Fruit fly (Drosophila melanogaster) whole organism, prepupa: ENCODE measurements around the gene CG18585.
"Not testable (repeated sequence)": the region's sequence is repeated elsewhere in the genome, so short reads cannot be mapped to it uniquely, and the experiment has no call there.

Experiments
- CG10631 ChIP-seq: fragments of 200-800 bp; sonication (Bioruptor generic); optimal IDR thresholded peaks from 2 replicates; lab custom pipeline; 2016; ENCODE audit warnings: missing biosample characterization, missing genetic modification characterization
- CG10669 ChIP-seq: fragments of 200-800 bp; sonication (Bioruptor generic); optimal IDR thresholded peaks from 3 replicates; lab custom pipeline; 2018; ENCODE audit warnings: missing biosample characterization, mild to moderate bottlenecking, missing genetic modification characterization, moderate library complexity
- CG11294 ChIP-seq: fragments of 200-800 bp; sonication (Bioruptor generic); IDR thresholded peaks from 2 replicates; pipeline ENCODE4 v1.3.6; 2022; ENCODE audit warnings: missing biosample characterization, missing genetic modification characterization
- CG11762 ChIP-seq: fragments of 200-800 bp; sonication (Bioruptor generic); optimal IDR thresholded peaks from 3 replicates; lab custom pipeline; 2016; ENCODE audit warnings: missing biosample characterization, missing genetic modification characterization; ENCODE audit not compliant: insufficient read depth
- CG15336 ChIP-seq: fragments of 200-800 bp; sonication (Bioruptor generic); IDR thresholded peaks from 2 replicates; pipeline ENCODE4 v1.3.6; 2022; ENCODE audit warnings: missing biosample characterization, missing genetic modification characterization
- CG16779 ChIP-seq: fragments of 200-800 bp; sonication (Bioruptor generic); optimal IDR thresholded peaks from 3 replicates; lab custom pipeline; 2017; ENCODE audit warnings: missing biosample characterization, mild to moderate bottlenecking, missing genetic modification characterization
- CG3032 ChIP-seq: fragments of 200-800 bp; optimal IDR thresholded peaks from 2 replicates; lab custom pipeline; 2019; ENCODE audit warnings: missing biosample characterization, mild to moderate bottlenecking, missing genetic modification characterization, moderate library complexity
- CG32006 ChIP-seq: fragments of 200-800 bp; sonication (Bioruptor generic); optimal IDR thresholded peaks from 3 replicates; lab custom pipeline; 2017; ENCODE audit warnings: missing biosample characterization, mild to moderate bottlenecking, missing genetic modification characterization
- CG34406 ChIP-seq: fragments of 200-800 bp; sonication (Bioruptor generic); optimal IDR thresholded peaks from 3 replicates; lab custom pipeline; 2016; ENCODE audit warnings: missing biosample characterization, missing genetic modification characterization
- CG6163 ChIP-seq: fragments of 200-800 bp; sonication (Bioruptor generic); IDR thresholded peaks from 3 replicates; pipeline ENCODE4 v1.3.6; 2022; ENCODE audit warnings: missing biosample characterization, missing genetic modification characterization
- CG6854 ChIP-seq: fragments of 200-800 bp; sonication (Bioruptor generic); optimal IDR thresholded peaks from 2 replicates; lab custom pipeline; 2017; ENCODE audit warnings: missing biosample characterization, mild to moderate bottlenecking, missing genetic modification characterization
- CG7368 ChIP-seq: fragments of 200-800 bp; sonication (Bioruptor generic); optimal IDR thresholded peaks from 3 replicates; lab custom pipeline; 2016; ENCODE audit warnings: missing biosample characterization, missing genetic modification characterization
- CG8119 ChIP-seq: fragments of 200-800 bp; sonication (Bioruptor generic); IDR thresholded peaks from 3 replicates; pipeline ENCODE4 v1.3.6; 2022; ENCODE audit warnings: missing biosample characterization, missing genetic modification characterization
- CG8632 ChIP-seq: fragments of 200-800 bp; sonication (Bioruptor generic); optimal IDR thresholded peaks from 3 replicates; lab custom pipeline; 2016; ENCODE audit warnings: missing biosample characterization, missing genetic modification characterization
- Eip75B ChIP-seq: fragments of 200-800 bp; sonication (Bioruptor generic); optimal IDR thresholded peaks from 3 replicates; lab custom pipeline; 2016; ENCODE audit warnings: missing biosample characterization, missing genetic modification characterization
- Eip93F ChIP-seq: fragments of 200-800 bp; sonication (Bioruptor generic); optimal IDR thresholded peaks from 2 replicates; lab custom pipeline; 2016; ENCODE audit warnings: missing biosample characterization, mild to moderate bottlenecking, missing genetic modification characterization
- Ets21C ChIP-seq: fragments of 200-800 bp; sonication (Bioruptor generic); optimal IDR thresholded peaks from 3 replicates; lab custom pipeline; 2016; ENCODE audit warnings: missing biosample characterization, missing genetic modification characterization
- Hr38 ChIP-seq: sonication (Bioruptor generic); optimal IDR thresholded peaks from 2 replicates; lab custom pipeline; 2016; ENCODE audit warnings: missing biosample characterization, missing genetic modification characterization
- Hr39 ChIP-seq: fragments of 200-800 bp; sonication (Bioruptor generic); optimal IDR thresholded peaks from 2 replicates; lab custom pipeline; 2016; ENCODE audit warnings: missing biosample characterization, missing genetic modification characterization
- Hr4 ChIP-seq: fragments of 200-800 bp; sonication (Bioruptor generic); optimal IDR thresholded peaks from 3 replicates; lab custom pipeline; 2016; ENCODE audit warnings: missing biosample characterization, missing genetic modification characterization
- Lpt ChIP-seq: fragments of 200-800 bp; sonication (Bioruptor generic); optimal IDR thresholded peaks from 3 replicates; lab custom pipeline; 2016; ENCODE audit warnings: missing biosample characterization, missing genetic modification characterization
- Met ChIP-seq: fragments of 200-800 bp; sonication (Bioruptor generic); optimal IDR thresholded peaks from 3 replicates; lab custom pipeline; 2016; ENCODE audit warnings: missing biosample characterization, missing genetic modification characterization
- OdsH ChIP-seq: fragments of 200-800 bp; sonication (Bioruptor generic); optimal IDR thresholded peaks from 3 replicates; lab custom pipeline; 2016; ENCODE audit warnings: missing biosample characterization, missing genetic modification characterization
- achi ChIP-seq: fragments of 200-800 bp; sonication (Bioruptor generic); optimal IDR thresholded peaks from 3 replicates; lab custom pipeline; 2016; ENCODE audit warnings: missing biosample characterization, missing genetic modification characterization
- cyc ChIP-seq: fragments of 200-800 bp; sonication (Bioruptor generic); optimal IDR thresholded peaks from 3 replicates; lab custom pipeline; 2016; ENCODE audit warnings: missing biosample characterization, missing genetic modification characterization
- dsx ChIP-seq: fragments of 200-800 bp; optimal IDR thresholded peaks from 3 replicates; lab custom pipeline; 2019; ENCODE audit warnings: missing biosample characterization, mild to moderate bottlenecking, missing genetic modification characterization, moderate library complexity; ENCODE audit not compliant: poor library complexity, severe bottlenecking
- eg ChIP-seq: fragments of 200-800 bp; sonication (Bioruptor generic); IDR thresholded peaks from 3 replicates; pipeline ENCODE4 v1.3.6; 2022; ENCODE audit warnings: missing biosample characterization, missing genetic modification characterization
- esn ChIP-seq: fragments of 200-800 bp; sonication (Bioruptor generic); optimal IDR thresholded peaks from 2 replicates; lab custom pipeline; 2016; ENCODE audit warnings: missing biosample characterization, mild to moderate bottlenecking, missing genetic modification characterization, moderate library complexity
- fd85E ChIP-seq: fragments of 200-800 bp; sonication (Bioruptor generic); optimal IDR thresholded peaks from 3 replicates; lab custom pipeline; 2016; ENCODE audit warnings: missing biosample characterization, missing genetic modification characterization
- fkh ChIP-seq: fragments of 200-800 bp; sonication (Bioruptor generic); optimal IDR thresholded peaks from 3 replicates; lab custom pipeline; 2017; ENCODE audit warnings: missing biosample characterization, mild to moderate bottlenecking, missing genetic modification characterization, moderate library complexity
- lz ChIP-seq: fragments of 200-800 bp; sonication (Bioruptor generic); optimal IDR thresholded peaks from 3 replicates; lab custom pipeline; 2016; ENCODE audit warnings: missing biosample characterization, missing genetic modification characterization
- net ChIP-seq: fragments of 200-800 bp; sonication (Bioruptor generic); optimal IDR thresholded peaks from 3 replicates; lab custom pipeline; 2016; ENCODE audit warnings: missing biosample characterization, missing genetic modification characterization
- pdm3 ChIP-seq: fragments of 200-800 bp; sonication (Bioruptor generic); optimal IDR thresholded peaks from 3 replicates; lab custom pipeline; 2016; ENCODE audit warnings: missing biosample characterization, missing genetic modification characterization
- salr ChIP-seq, 2 experiments: fragments of 200-800 bp; sonication (Bioruptor generic); optimal IDR thresholded peaks; 3 replicates each; lab custom pipeline; 2016 to 2018; ENCODE audit warnings: missing biosample characterization in 2 of 2, missing genetic modification characterization in 2 of 2, mild to moderate bottlenecking in 1 of 2
- ss ChIP-seq, 2 experiments: fragments of 200-800 bp; sonication (Bioruptor generic); optimal IDR thresholded peaks; 2 replicates in 1 of 2; 3 replicates in 1 of 2; lab custom pipeline; 2017 to 2018; ENCODE audit warnings: mild to moderate bottlenecking in 2 of 2, missing biosample characterization in 2 of 2, missing genetic modification characterization in 2 of 2, moderate library complexity in 1 of 2
- svp ChIP-seq: fragments of 200-800 bp; sonication (Bioruptor generic); peaks from one replicate; lab custom pipeline; 2016; ENCODE audit warnings: missing biosample characterization, missing genetic modification characterization
- vri ChIP-seq: fragments of 200-800 bp; sonication (Bioruptor generic); optimal IDR thresholded peaks from 3 replicates; lab custom pipeline; 2016; ENCODE audit warnings: missing biosample characterization, mild to moderate bottlenecking, missing genetic modification characterization

CG18585 gene

DNA sequence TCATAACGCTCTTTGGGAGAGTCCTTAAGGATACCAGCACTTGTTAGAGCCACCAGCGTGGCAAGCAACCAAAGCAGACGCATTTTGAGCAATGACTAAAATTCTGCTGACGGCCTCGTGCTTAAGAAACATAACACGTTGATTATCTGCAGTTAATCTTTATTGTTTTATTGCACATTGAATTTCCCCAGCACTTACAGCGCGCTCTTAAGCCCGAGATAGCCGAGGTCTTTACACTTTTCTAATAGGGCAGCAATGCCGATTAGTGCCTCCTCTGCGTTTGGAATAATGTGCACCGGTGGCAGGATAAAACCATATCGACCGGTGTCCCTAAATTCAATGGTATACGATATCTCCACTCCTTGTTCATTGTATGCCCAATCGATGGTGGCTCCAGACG, at the start of gene CG18585:
CG18585 (minus strand) TSS at position 101 of the 400 bp plus-strand sequence.
- TF ChIP-seq Hr4 (GFP tag; lab: Kevin White, UChicago) (no peak), Ets21C (GFP tag; lab: Kevin White, UChicago) (no peak), cyc (GFP tag; lab: Kevin White, UChicago) (no peak), CG10631 (no peak), CG6163 (GFP tag; lab: Robert Waterston, UW) (no peak), fd85E (GFP tag; lab: Kevin White, UChicago) (no peak), net (no peak), Eip75B (GFP tag; lab: Kevin White, UChicago) (no peak), Hr38 (GFP tag; lab: Kevin White, UChicago) (no peak), CG6854 (GFP tag; lab: Kevin White, UChicago) (no peak), lz (GFP tag; lab: Kevin White, UChicago) (no peak), pdm3 (GFP tag; lab: Kevin White, UChicago) (no peak)

- not testable (repeated sequence) for TF ChIP-seq fd85E (GFP tag; lab: Kevin White, UChicago); CG8632 (GFP tag; lab: Kevin White, UChicago); CG11294 (GFP tag; lab: Robert Waterston, UW)
Measured at dm6 chr2L:7738709-7739108, 47.8 kb upstream of the CG18585 start, which contains the start of gene CG31904. Gene CG31904 (minus strand): TSS chr2L:7738809.

DNA sequence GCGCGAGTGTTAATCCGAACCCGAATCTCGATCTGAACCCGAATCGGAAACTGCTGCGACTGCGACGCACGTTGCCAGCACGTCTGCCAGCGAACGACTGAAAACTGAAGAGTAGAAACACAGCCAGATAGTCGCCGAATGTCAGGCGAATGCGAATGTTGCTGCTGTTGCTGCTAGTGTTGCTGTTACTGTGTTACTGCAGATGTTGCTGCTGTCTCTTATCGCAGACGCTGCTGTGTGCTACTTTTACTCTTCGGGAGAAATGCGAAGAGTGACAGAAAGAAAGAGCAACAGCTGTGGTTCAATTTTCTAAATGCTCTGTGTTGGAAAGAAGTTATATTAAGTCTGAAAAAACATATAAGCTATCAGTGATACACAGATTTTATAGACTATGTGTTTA, 41.7 kb upstream of the CG18585 start, which contains the start of gene CG13796:
CG13796 (minus strand) TSS at position 101 of the 400 bp plus-strand sequence.
- TF ChIP-seq achi; Eip75B (GFP tag; lab: Kevin White, UChicago); esn (GFP tag; lab: Kevin White, UChicago): not testable (repeated sequence)
- TF ChIP-seq, all 60 proteins: peak for 0; not testable (repeated sequence) for 60

DNA sequence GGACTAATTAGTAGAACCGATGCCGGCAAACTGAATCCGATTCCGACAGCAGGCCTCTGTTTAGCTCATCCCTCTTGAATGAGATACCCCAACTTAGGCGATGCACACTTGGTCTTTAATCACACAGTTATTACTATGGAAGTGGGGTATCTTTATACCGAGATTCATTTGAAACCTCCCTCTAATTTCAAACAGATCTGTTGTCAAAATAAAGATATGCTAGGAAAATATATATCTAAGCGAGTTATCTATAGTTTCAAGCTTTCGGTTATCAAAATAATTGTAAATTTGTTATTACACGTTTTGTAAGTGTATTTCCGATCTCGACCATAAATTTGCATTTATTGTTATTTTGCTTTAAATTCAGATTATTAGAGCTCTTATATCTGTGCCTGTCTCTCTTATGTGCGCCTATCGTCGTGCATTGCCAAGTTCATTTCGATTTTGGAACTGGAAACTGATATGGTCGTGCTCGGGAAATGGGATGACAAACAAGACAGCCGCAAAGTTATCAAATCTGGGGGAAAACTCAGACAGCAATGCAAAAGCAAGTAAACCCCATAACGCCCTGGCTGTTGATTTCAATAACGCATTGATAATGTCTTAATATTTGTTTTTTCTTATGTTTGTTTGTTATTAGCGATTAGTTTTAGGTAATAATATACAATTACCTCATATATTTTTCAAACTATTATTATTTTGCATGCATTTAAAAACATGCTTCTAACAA, 35.6 kb upstream of the CG18585 start, which contains the start of gene CG13795:
CG13795 (minus strand) TSS at position 31 of the 730 bp plus-strand sequence.
- TF ChIP-seq Hr4 (GFP tag; lab: Kevin White, UChicago) (no peak), Met (GFP tag; lab: Kevin White, UChicago) (no peak), fd85E (GFP tag; lab: Kevin White, UChicago) (no peak), CG15336 (GFP tag; lab: Robert Waterston, UW) (no peak), CG7368 (GFP tag; lab: Kevin White, UChicago) (no peak), CG6854 (GFP tag; lab: Kevin White, UChicago) (no peak), eg (GFP tag; lab: Robert Waterston, UW) (no peak), Eip75B (GFP tag; lab: Kevin White, UChicago) (no peak), salr (GFP tag; optimal IDR thresholded peaks at IDR 0.05; lab: Kevin White, UChicago) (no peak), CG32006 (GFP tag; lab: Kevin White, UChicago) (peak; percentile 8), svp (GFP tag; lab: Kevin White, UChicago) (peak; percentile 70), CG11762 (GFP tag; lab: Kevin White, UChicago) (no peak), ss (GFP tag; optimal IDR thresholded peaks at IDR 0.05; lab: Kevin White, UChicago) (no peak), dsx (no peak), CG16779 (tag; lab: Kevin White, UChicago) (no peak), fkh (GFP tag; lab: Kevin White, UChicago) (no peak), CG10669 (GFP tag; lab: Kevin White, UChicago) (peak; percentile 24), Lpt (GFP tag; lab: Kevin White, UChicago) (no peak), Hr38 (GFP tag; lab: Kevin White, UChicago) (no peak), lz (GFP tag; lab: Kevin White, UChicago) (peak; percentile 11), CG8119 (GFP tag; lab: Robert Waterston, UW) (no peak), Hr39 (GFP tag; lab: Kevin White, UChicago) (peak; percentile 37), CG3032 (no peak), vri (GFP tag; lab: Kevin White, UChicago) (no peak), OdsH (peak; percentile 20), Eip93F (GFP tag; lab: Kevin White, UChicago) (no peak), CG34406 (GFP tag; lab: Kevin White, UChicago) (no peak)
- TF ChIP-seq, all 60 proteins: peak for 6
